Fruit fly (Drosophila melanogaster): Measurements from ENCODE around the gene Blos4.
A peak's percentile ranks its signal among the peaks of the same experiment; 100 is the strongest.

The Blos4 gene

DNA sequence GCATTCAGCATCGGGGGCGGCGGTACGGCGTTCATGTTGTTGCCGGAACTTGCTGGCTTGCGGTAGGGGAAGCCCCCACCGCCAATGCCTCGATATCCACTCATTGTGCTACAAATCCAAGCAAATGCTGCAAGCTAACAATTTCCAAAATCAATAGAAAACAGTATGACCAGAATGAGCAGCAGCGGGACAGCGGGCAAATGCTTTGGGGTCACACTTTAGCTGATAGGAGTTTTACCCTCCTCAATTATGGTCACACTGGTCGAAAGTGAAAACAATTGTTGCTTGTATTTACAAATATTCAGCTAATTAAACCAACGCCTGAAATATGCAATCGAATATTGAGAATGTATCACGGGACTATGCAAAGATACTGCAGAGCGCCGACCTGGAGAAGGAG, at the start of gene Blos4, which contains the start of gene CG6418:
Gene Blos4, plus strand, starts transcription at position 244 of the 400 bp plus-strand sequence.
Gene CG6418, minus strand, starts transcription at position 196 of the 400 bp plus-strand sequence.
- TF ChIP-seq Vsx2 (GFP tag; optimal IDR thresholded peaks at IDR 0.05; ENCODE audit: partially characterized antibody), result peak; percentile 93
- no peak for TF ChIP-seq Sp1 (GFP tag; optimal IDR thresholded peaks at IDR 0.05)
- TF ChIP-seq rgr (GFP tag; optimal IDR thresholded peaks at IDR 0.05), result peak; percentile 91
- no peak for TF ChIP-seq Rel (GFP tag; optimal IDR thresholded peaks at IDR 0.05)
- TF ChIP-seq Rel (tag; optimal IDR thresholded peaks at IDR 0.05), result peak; percentile 17

DNA sequence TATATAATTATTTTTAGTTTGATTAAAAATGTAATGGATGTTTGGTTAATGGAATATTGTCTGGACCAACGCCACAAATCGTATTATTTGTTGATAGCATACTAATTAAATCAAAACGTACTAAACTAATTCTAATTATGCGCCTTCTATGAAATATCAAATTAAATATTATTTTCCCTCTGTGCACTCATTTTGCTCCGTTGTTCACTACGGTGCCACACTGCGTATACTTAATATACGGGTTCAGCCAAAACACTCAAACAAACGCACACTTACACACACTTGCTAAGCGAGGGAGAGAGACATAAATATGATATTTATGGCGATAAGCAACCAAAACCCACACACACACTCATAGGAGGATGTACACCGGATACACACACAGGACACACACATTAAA, 49.7 kb upstream of the Blos4 start:
- TF ChIP-seq GATAd (GFP tag; optimal IDR thresholded peaks at IDR 0.05) (no peak), dmrt93B (GFP tag; optimal IDR thresholded peaks at IDR 0.05) (no peak), psq (GFP tag; optimal IDR thresholded peaks at IDR 0.05) (no peak), Mio (GFP tag; optimal IDR thresholded peaks at IDR 0.05) (no peak), Myc (optimal IDR thresholded peaks at IDR 0.05) (no peak), tai (GFP tag; optimal IDR thresholded peaks at IDR 0.05) (no peak), Hnf4 (GFP tag; optimal IDR thresholded peaks at IDR 0.05) (no peak), Sp1 (GFP tag; optimal IDR thresholded peaks at IDR 0.05) (no peak), lola (GFP tag; optimal IDR thresholded peaks at IDR 0.05) (no peak), Dfd (GFP tag; optimal IDR thresholded peaks at IDR 0.05) (no peak), CG32264 (GFP tag; optimal IDR thresholded peaks at IDR 0.05) (no peak), HLH106 (tag; optimal IDR thresholded peaks at IDR 0.05) (no peak), br (GFP tag; optimal IDR thresholded peaks at IDR 0.05) (no peak), Rel (GFP tag; optimal IDR thresholded peaks at IDR 0.05) (no peak), Rel (tag; optimal IDR thresholded peaks at IDR 0.05) (no peak), foxo (GFP tag; optimal IDR thresholded peaks at IDR 0.05) (no peak), woc (GFP tag; optimal IDR thresholded peaks at IDR 0.05) (no peak), Hr83 (GFP tag; optimal IDR thresholded peaks at IDR 0.05; ENCODE audit: poor library complexity, severe bottlenecking) (no peak), sage (GFP tag; optimal IDR thresholded peaks at IDR 0.05) (no peak)

- TF ChIP-seq Mio (GFP tag; optimal IDR thresholded peaks at IDR 0.05) (no peak), dl (GFP tag; optimal IDR thresholded peaks at IDR 0.05; ENCODE audit: insufficient read depth in 1 of 2, partially characterized antibody in 2 of 2) (no peak), CrebA (GFP tag; optimal IDR thresholded peaks at IDR 0.05; ENCODE audit: borderline replicate concordance) (no peak)
Measured at dm6 chr3L:10833222-10833621, 45.7 kb upstream of the Blos4 start.

dm6 chr3L:10835228-10835627, 43.7 kb upstream of the Blos4 start, which contains the start of gene tna:
tna (plus strand) TSS chr3L:10835528.
- no peak for TF ChIP-seq Myc (optimal IDR thresholded peaks at IDR 0.05)
- TF ChIP-seq Vsx2 (GFP tag; optimal IDR thresholded peaks at IDR 0.05; ENCODE audit: partially characterized antibody), result no peak
- TF ChIP-seq Sp1 (GFP tag; optimal IDR thresholded peaks at IDR 0.05), result no peak
- no peak for TF ChIP-seq sv (GFP tag; optimal IDR thresholded peaks at IDR 0.05)

DNA sequence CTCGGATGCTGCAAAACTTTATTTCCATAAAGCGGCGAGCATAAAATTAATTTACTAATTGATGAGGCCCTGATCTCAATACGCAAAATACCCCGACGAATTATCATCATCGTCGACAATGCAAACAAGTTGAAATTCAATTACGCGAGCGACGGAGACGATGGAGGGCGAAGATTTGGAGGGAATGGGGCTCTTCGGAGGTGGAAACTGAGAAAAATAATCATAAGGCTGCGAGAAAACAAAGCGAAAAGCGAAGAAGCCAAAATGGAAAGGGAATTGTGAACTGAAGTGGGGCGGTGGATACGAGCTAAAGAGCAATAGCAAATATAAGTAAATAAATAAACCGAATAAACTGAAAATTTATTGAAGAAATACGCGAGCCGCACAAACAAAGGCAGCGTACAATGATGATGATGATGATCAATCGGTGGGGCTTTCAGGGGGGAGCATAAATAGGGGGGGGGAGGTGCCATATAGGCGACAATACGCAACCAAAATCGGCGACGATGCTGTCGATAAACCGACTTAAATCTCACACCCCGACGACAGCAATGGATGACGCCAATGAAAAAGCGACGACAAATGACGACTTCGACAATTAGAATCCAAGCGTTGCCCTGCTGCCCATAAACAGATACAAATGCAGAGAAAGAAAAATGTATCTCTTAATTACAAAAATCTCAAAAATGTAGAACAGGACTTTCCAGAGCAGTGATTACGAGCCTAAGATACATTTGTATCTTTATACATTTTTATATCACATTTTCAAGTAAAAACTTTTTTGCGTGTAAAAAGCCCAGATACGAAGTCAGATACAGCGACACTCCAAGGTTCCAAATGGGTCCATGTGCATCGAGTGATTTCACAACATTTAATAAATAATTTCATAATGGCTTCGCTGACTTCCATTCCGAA, 40.8 kb upstream of the Blos4 start:
- TF ChIP-seq CrebA (GFP tag; optimal IDR thresholded peaks at IDR 0.05; ENCODE audit: borderline replicate concordance) (no peak), CG32264 (GFP tag; optimal IDR thresholded peaks at IDR 0.05) (peak; percentile 45), psq (GFP tag; optimal IDR thresholded peaks at IDR 0.05) (peak; percentile 62), OdsH (GFP tag; optimal IDR thresholded peaks at IDR 0.05) (peak; percentile 73), Hr83 (GFP tag; optimal IDR thresholded peaks at IDR 0.05; ENCODE audit: poor library complexity, severe bottlenecking) (no peak), Hr78 (GFP tag; optimal IDR thresholded peaks at IDR 0.05) (no peak), Rel (GFP tag; optimal IDR thresholded peaks at IDR 0.05) (no peak), Rel (tag; optimal IDR thresholded peaks at IDR 0.05) (peak; percentile 23), dsf (GFP tag; optimal IDR thresholded peaks at IDR 0.05; ENCODE audit: borderline replicate concordance) (peak; percentile 36), jim (GFP tag; optimal IDR thresholded peaks at IDR 0.05) (no peak), foxo (GFP tag; optimal IDR thresholded peaks at IDR 0.05) (peak in 1 of 2 experiments; percentile 79), br (GFP tag; optimal IDR thresholded peaks at IDR 0.05) (peak; percentile 68), Sp1 (GFP tag; optimal IDR thresholded peaks at IDR 0.05) (peak; percentile 78), Dfd (GFP tag; optimal IDR thresholded peaks at IDR 0.05) (no peak), woc (GFP tag; optimal IDR thresholded peaks at IDR 0.05) (peak; percentile 44), Hnf4 (GFP tag; optimal IDR thresholded peaks at IDR 0.05) (peak; percentile 83), sage (GFP tag; optimal IDR thresholded peaks at IDR 0.05) (peak; percentile 43), GATAd (GFP tag; optimal IDR thresholded peaks at IDR 0.05) (no peak), Abd-B (GFP tag; optimal IDR thresholded peaks at IDR 0.05) (no peak), Jra (GFP tag; optimal IDR thresholded peaks at IDR 0.05) (peak; percentile 54), dl (GFP tag; optimal IDR thresholded peaks at IDR 0.05; ENCODE audit: insufficient read depth in 1 of 2, partially characterized antibody in 2 of 2) (no peak), brk (GFP tag; optimal IDR thresholded peaks at IDR 0.05) (peak; percentile 42), Mio (GFP tag; optimal IDR thresholded peaks at IDR 0.05) (no peak), N (GFP tag; optimal IDR thresholded peaks at IDR 0.05) (no peak), sv (GFP tag; optimal IDR thresholded peaks at IDR 0.05) (peak; percentile 22), usp (GFP tag; optimal IDR thresholded peaks at IDR 0.05) (no peak), h (GFP tag; optimal IDR thresholded peaks at IDR 0.05) (peak; percentile 88), Vsx2 (GFP tag; optimal IDR thresholded peaks at IDR 0.05; ENCODE audit: partially characterized antibody) (no peak), CG9705 (GFP tag; optimal IDR thresholded peaks at IDR 0.05) (peak; percentile 54), Myc (optimal IDR thresholded peaks at IDR 0.05) (no peak), HLH106 (tag; optimal IDR thresholded peaks at IDR 0.05) (peak; percentile 83), tai (GFP tag; optimal IDR thresholded peaks at IDR 0.05) (peak; percentile 55), ey (GFP tag; optimal IDR thresholded peaks at IDR 0.05) (peak; percentile 82)
